Worm (Caenorhabditis elegans) whole organism, L1 larva: ENCODE measurements around the gene scl-10.

ENCODE experiments used
- C34B4.2 ChIP-seq: sonication (generic microtip); optimal IDR thresholded peaks from 2 replicates; lab custom pipeline; 2017; ENCODE audit warnings: mild to moderate bottlenecking, missing genetic modification characterization, missing compliant biosample characterization
- F16B12.6 ChIP-seq: fragments of 150-350 bp; optimal IDR thresholded peaks from 2 replicates; lab custom pipeline; 2014; ENCODE audit warnings: missing biosample characterization, missing genetic modification characterization
- Y116A8C.19 ChIP-seq: sonication (generic microtip); optimal IDR thresholded peaks from 2 replicates; lab custom pipeline; 2016; ENCODE audit warnings: missing compliant biosample characterization, missing genetic modification characterization, borderline replicate concordance
- alr-1 ChIP-seq: fragments of 200-800 bp; sonication (Bioruptor generic); optimal IDR thresholded peaks from 2 replicates; lab custom pipeline; 2018; ENCODE audit warnings: borderline replicate concordance, mild to moderate bottlenecking, missing genetic modification characterization, missing compliant biosample characterization
- ama-1 ChIP-seq: fragments of 150-350 bp; optimal IDR thresholded peaks from 2 replicates; lab custom pipeline; 2014
- blmp-1 ChIP-seq: fragments of 150-350 bp; optimal IDR thresholded peaks from 2 replicates; lab custom pipeline; 2014; ENCODE audit warnings: missing biosample characterization, missing genetic modification characterization
- ceh-63 ChIP-seq: fragments of 200-800 bp; sonication (Bioruptor generic); optimal IDR thresholded peaks from 2 replicates; lab custom pipeline; 2018; ENCODE audit warnings: mild to moderate bottlenecking, missing genetic modification characterization, missing compliant biosample characterization
- ceh-8 ChIP-seq: fragments of 200-800 bp; sonication (Bioruptor generic); optimal IDR thresholded peaks from 2 replicates; lab custom pipeline; 2018; ENCODE audit warnings: mild to moderate bottlenecking, missing genetic modification characterization, moderate library complexity, missing compliant biosample characterization
- ces-1 ChIP-seq: fragments of 150-350 bp; optimal IDR thresholded peaks from 2 replicates; lab custom pipeline; 2014; ENCODE audit warnings: missing biosample characterization, missing genetic modification reagents, missing genetic modification characterization
- dpl-1 ChIP-seq, 3 experiments: fragments of 150-350 bp in 2 of 3; sonication (generic microtip) in 1 of 3; optimal IDR thresholded peaks; 2 replicates each; lab custom pipeline; 2014 to 2017; ENCODE audit warnings: missing biosample characterization in 3 of 3, missing genetic modification characterization in 3 of 3, missing genetic modification reagents in 3 of 3
- efl-1 ChIP-seq, 4 experiments: fragments of 150-350 bp; optimal IDR thresholded peaks in 3 of 4; peaks in 1 of 4; 1 replicate in 1 of 4; 2 replicates in 3 of 4; lab custom pipeline; 2014; ENCODE audit warnings: missing biosample characterization in 2 of 4, missing genetic modification characterization in 2 of 4, missing genetic modification reagents in 2 of 4
- egl-13 ChIP-seq: sonication (generic microtip); optimal IDR thresholded peaks from 2 replicates; lab custom pipeline; 2016; ENCODE audit warnings: missing genotype, missing genetic modification reagents, missing genetic modification characterization, missing compliant biosample characterization
- egl-27 ChIP-seq, 2 experiments: fragments of 150-350 bp in 1 of 2; sonication (generic microtip); optimal IDR thresholded peaks; 3 replicates each; lab custom pipeline; 2017 to 2018; ENCODE audit warnings: missing biosample characterization in 2 of 2, missing genetic modification characterization in 2 of 2, missing genetic modification reagents in 2 of 2
- elt-2 ChIP-seq: sonication (generic microtip); optimal IDR thresholded peaks from 2 replicates; lab custom pipeline; 2016; ENCODE audit warnings: missing genetic modification characterization, mild to moderate bottlenecking, inconsistent platforms, missing compliant biosample characterization, missing genetic modification reagents
- elt-3 ChIP-seq, 6 experiments: fragments of 150-350 bp in 1 of 6; sonication (generic microtip); optimal IDR thresholded peaks; 2 replicates each; lab custom pipeline; 2017 to 2018; ENCODE audit warnings: missing biosample characterization in 6 of 6, missing genetic modification characterization in 6 of 6, inconsistent platforms in 1 of 6
- ets-5 ChIP-seq: fragments of 200-800 bp; sonication (Bioruptor generic); IDR thresholded peaks from 2 replicates; pipeline ENCODE4 v1.3.6; 2022; ENCODE audit warnings: missing genetic modification characterization, missing compliant biosample characterization
- grh-1 ChIP-seq: fragments of 200-800 bp; sonication (Bioruptor generic); IDR thresholded peaks from 2 replicates; pipeline ENCODE4 v1.3.6; 2022; ENCODE audit warnings: missing genetic modification reagents, missing genetic modification characterization, missing compliant biosample characterization
- irx-1 ChIP-seq: sonication (generic microtip); optimal IDR thresholded peaks from 2 replicates; lab custom pipeline; 2016; ENCODE audit warnings: missing genetic modification characterization, missing compliant biosample characterization
- jun-1 ChIP-seq: fragments of 150-350 bp; optimal IDR thresholded peaks from 2 replicates; lab custom pipeline; 2014; ENCODE audit warnings: missing biosample characterization, missing genetic modification reagents, missing genetic modification characterization
- lin-13 ChIP-seq: fragments of 150-350 bp; optimal IDR thresholded peaks from 2 replicates; lab custom pipeline; 2014; ENCODE audit warnings: missing biosample characterization, missing genetic modification reagents, missing genetic modification characterization
- lin-14 ChIP-seq: fragments of 200-800 bp; sonication (Bioruptor generic); optimal IDR thresholded peaks from 2 replicates; lab custom pipeline; 2018; ENCODE audit warnings: mild to moderate bottlenecking, missing genetic modification characterization, moderate library complexity, missing compliant biosample characterization
- lin-35 ChIP-seq, 2 experiments: fragments of 150-350 bp; optimal IDR thresholded peaks; 2 replicates each; lab custom pipeline; 2014; ENCODE audit warnings: missing biosample characterization in 2 of 2, missing genetic modification characterization in 2 of 2, missing genetic modification reagents in 2 of 2
- lin-39 ChIP-seq: fragments of 150-350 bp; optimal IDR thresholded peaks from 2 replicates; lab custom pipeline; 2014; ENCODE audit warnings: missing biosample characterization, missing genetic modification reagents, missing genetic modification characterization
- lir-3 ChIP-seq: sonication (generic microtip); optimal IDR thresholded peaks from 2 replicates; lab custom pipeline; 2016; ENCODE audit warnings: mild to moderate bottlenecking, missing genetic modification characterization, moderate library complexity, missing compliant biosample characterization; ENCODE audit not compliant: poor library complexity
- lsy-2 ChIP-seq, 2 experiments: fragments of 150-350 bp; optimal IDR thresholded peaks; 2 replicates each; lab custom pipeline; 2014; ENCODE audit warnings: missing biosample characterization in 2 of 2, missing genetic modification characterization in 2 of 2
- mab-9 ChIP-seq: fragments of 200-800 bp; sonication (Bioruptor generic); IDR thresholded peaks from 2 replicates; pipeline ENCODE4 v1.3.6; 2022; ENCODE audit warnings: missing genetic modification reagents, missing genetic modification characterization, missing compliant biosample characterization
- nhr-12 ChIP-seq: sonication (generic microtip); optimal IDR thresholded peaks from 2 replicates; lab custom pipeline; 2017; ENCODE audit warnings: missing biosample characterization, missing genetic modification characterization
- nhr-237 ChIP-seq: fragments of 150-350 bp; optimal IDR thresholded peaks from 2 replicates; lab custom pipeline; 2014; ENCODE audit warnings: missing biosample characterization, missing genetic modification characterization
- nhr-28 ChIP-seq: fragments of 150-350 bp; optimal IDR thresholded peaks from 2 replicates; lab custom pipeline; 2014; ENCODE audit warnings: missing biosample characterization, missing genetic modification characterization
- nhr-47 ChIP-seq: sonication (generic microtip); optimal IDR thresholded peaks from 2 replicates; lab custom pipeline; 2016; ENCODE audit warnings: mild to moderate bottlenecking, missing genetic modification characterization, moderate library complexity, missing compliant biosample characterization
- nhr-76 ChIP-seq: sonication (generic microtip); optimal IDR thresholded peaks from 2 replicates; lab custom pipeline; 2017; ENCODE audit warnings: missing biosample characterization, missing genetic modification characterization
- nhr-85 ChIP-seq: sonication (generic microtip); peaks from one replicate; lab custom pipeline; 2016; ENCODE audit warnings: missing genetic modification characterization, inconsistent platforms, missing compliant biosample characterization
- nhr-90 ChIP-seq: sonication (generic microtip); optimal IDR thresholded peaks from 2 replicates; lab custom pipeline; 2016; ENCODE audit warnings: mild to moderate bottlenecking, missing genetic modification characterization, missing compliant biosample characterization; ENCODE audit not compliant: poor library complexity
- pax-3 ChIP-seq: fragments of 200-800 bp; sonication (Bioruptor generic); optimal IDR thresholded peaks from 2 replicates; lab custom pipeline; 2018; ENCODE audit warnings: mild to moderate bottlenecking, missing genetic modification characterization, moderate library complexity, missing compliant biosample characterization
- pqm-1 ChIP-seq: sonication (generic microtip); optimal IDR thresholded peaks from 3 replicates; lab custom pipeline; 2017; ENCODE audit warnings: missing biosample characterization, missing genetic modification characterization
- rnt-1 ChIP-seq: sonication (generic microtip); optimal IDR thresholded peaks from 2 replicates; lab custom pipeline; 2016; ENCODE audit warnings: mild to moderate bottlenecking, missing genetic modification characterization, moderate library complexity, missing compliant biosample characterization
- skn-1 ChIP-seq: fragments of 150-350 bp; optimal IDR thresholded peaks from 2 replicates; lab custom pipeline; 2014; ENCODE audit warnings: missing biosample characterization, missing genetic modification characterization
- snpc-4 ChIP-seq: fragments of 150-350 bp; optimal IDR thresholded peaks from 2 replicates; lab custom pipeline; 2014; ENCODE audit warnings: missing biosample characterization, missing genetic modification characterization
- snu-23 ChIP-seq: sonication (generic microtip); optimal IDR thresholded peaks from 2 replicates; lab custom pipeline; 2016; ENCODE audit warnings: missing genetic modification characterization, missing compliant biosample characterization
- sox-4 ChIP-seq: sonication (generic microtip); optimal IDR thresholded peaks from 2 replicates; lab custom pipeline; 2016; ENCODE audit warnings: missing genetic modification characterization, missing compliant biosample characterization
- tlp-1 ChIP-seq: fragments of 150-350 bp; optimal IDR thresholded peaks from 2 replicates; lab custom pipeline; 2014; ENCODE audit warnings: missing biosample characterization, missing genetic modification characterization
- unc-30 ChIP-seq: sonication (generic microtip); optimal IDR thresholded peaks from 2 replicates; lab custom pipeline; 2017; ENCODE audit warnings: missing biosample characterization, missing genetic modification characterization
- unc-98 ChIP-seq: fragments of 200-800 bp; sonication (Bioruptor generic); IDR thresholded peaks from 2 replicates; pipeline ENCODE4 v1.3.6; 2022; ENCODE audit warnings: missing genetic modification characterization, missing compliant biosample characterization
- xbp-1 ChIP-seq: sonication (generic microtip); optimal IDR thresholded peaks from 2 replicates; lab custom pipeline; 2016; ENCODE audit warnings: missing genetic modification characterization, missing compliant biosample characterization
- zip-4 ChIP-seq: fragments of 200-800 bp; sonication (Bioruptor generic); optimal IDR thresholded peaks from 2 replicates; lab custom pipeline; 2018; ENCODE audit warnings: mild to moderate bottlenecking, missing genetic modification characterization, moderate library complexity, missing compliant biosample characterization
- ztf-4 ChIP-seq: fragments of 150-350 bp; optimal IDR thresholded peaks from 2 replicates; lab custom pipeline; 2014; ENCODE audit warnings: missing biosample characterization, missing genetic modification characterization

The scl-10 gene

ce11 chrIV:13028746-13029673, 19.2 kb upstream of the scl-10 start:
- TF ChIP-seq nhr-47 (tag; lab: Kevin White, UChicago) (no peak), blmp-1 (tag; lab: Kevin White, UChicago) (peak; percentile 16), ets-5 (GFP tag; lab: Robert Waterston, UW) (no peak), nhr-237 (tag; lab: Kevin White, UChicago) (no peak), tlp-1 (no peak), elt-2 (tag; lab: Kevin White, UChicago) (peak; percentile 3), nhr-12 (no peak), elt-3 (tag; optimal IDR thresholded peaks at IDR 0.05; lab: Kevin White, UChicago) (no peak), zip-4 (GFP tag; lab: Kevin White, UChicago) (no peak), lin-13 (no peak), lin-39 (tag; lab: Kevin White, UChicago) (no peak), nhr-90 (tag; lab: Kevin White, UChicago) (no peak), dpl-1 (GFP tag; optimal IDR thresholded peaks at IDR 0.05; lab: Kevin White, UChicago) (peak in 2 of 3 experiments; percentile 2 to 36), ceh-8 (GFP tag; lab: Kevin White, UChicago) (no peak), efl-1 (optimal IDR thresholded peaks at IDR 0.05; lab: Kevin White, UChicago) (peak; percentile 29 to 44), efl-1 (GFP tag; optimal IDR thresholded peaks at IDR 0.05 in 1 of 2; lab: Kevin White, UChicago) (peak; percentile 68 to 95), rnt-1 (tag; lab: Kevin White, UChicago) (no peak), ceh-63 (GFP tag; lab: Kevin White, UChicago) (no peak), ztf-4 (tag; lab: Kevin White, UChicago) (no peak), xbp-1 (tag; lab: Kevin White, UChicago) (no peak), jun-1 (no peak), nhr-76 (tag; lab: Kevin White, UChicago) (no peak), F16B12.6 (peak; percentile 47), pqm-1 (tag; lab: Kevin White, UChicago) (no peak), egl-13 (tag; lab: Kevin White, UChicago) (no peak), mab-9 (no peak), pax-3 (tag; lab: Kevin White, UChicago) (no peak), nhr-28 (no peak), irx-1 (tag; lab: Kevin White, UChicago) (no peak), unc-98 (GFP tag; lab: Robert Waterston, UW) (no peak), sox-4 (tag; lab: Kevin White, UChicago) (no peak), C34B4.2 (tag; lab: Kevin White, UChicago) (no peak), ces-1 (GFP tag; lab: Kevin White, UChicago) (no peak), ama-1 (no peak), grh-1 (GFP tag; lab: Robert Waterston, UW) (no peak), egl-27 (tag; optimal IDR thresholded peaks at IDR 0.05; lab: Kevin White, UChicago) (no peak)

ce11 chrIV:13029674-13030466, 18.4 kb upstream of the scl-10 start:
- peak; percentile 21 for TF ChIP-seq rnt-1 (tag; lab: Kevin White, UChicago)
- no peak for TF ChIP-seq alr-1
- no peak for TF ChIP-seq lir-3 (tag; lab: Kevin White, UChicago)
- TF ChIP-seq nhr-85 (tag; lab: Kevin White, UChicago), result peak; percentile 74
- TF ChIP-seq elt-3 (tag; optimal IDR thresholded peaks at IDR 0.05; lab: Kevin White, UChicago), result peak in 1 of 6 experiments; percentile 11
- peak; percentile 17 to 19 for TF ChIP-seq lin-35 (GFP tag; optimal IDR thresholded peaks at IDR 0.05; lab: Kevin White, UChicago)
- TF ChIP-seq efl-1 (optimal IDR thresholded peaks at IDR 0.05; lab: Kevin White, UChicago), result peak in 1 of 2 experiments; percentile 3
- peak in 1 of 2 experiments; percentile 77 for TF ChIP-seq efl-1 (GFP tag; optimal IDR thresholded peaks at IDR 0.05 in 1 of 2; lab: Kevin White, UChicago)
- TF ChIP-seq snpc-4 (tag; lab: Kevin White, UChicago), result no peak
- TF ChIP-seq lin-14 (GFP tag; lab: Kevin White, UChicago), result peak; percentile 82
- no peak for TF ChIP-seq Y116A8C.19 (tag; lab: Kevin White, UChicago)
- no peak for TF ChIP-seq jun-1
- TF ChIP-seq ceh-63 (GFP tag; lab: Kevin White, UChicago), result no peak
- TF ChIP-seq snu-23 (GFP tag; lab: Kevin White, UChicago), result peak; percentile 21
- TF ChIP-seq unc-30 (tag; lab: Kevin White, UChicago), result no peak
- TF ChIP-seq blmp-1 (tag; lab: Kevin White, UChicago), result peak; percentile 32
- peak in 1 of 2 experiments; percentile 11 for TF ChIP-seq lsy-2 (tag; optimal IDR thresholded peaks at IDR 0.05; lab: Kevin White, UChicago)
- TF ChIP-seq mab-9, result no peak
- TF ChIP-seq skn-1 (tag; lab: Kevin White, UChicago), result no peak
- no peak for TF ChIP-seq lin-13
- TF ChIP-seq tlp-1, result no peak
- TF ChIP-seq elt-2 (tag; lab: Kevin White, UChicago), result no peak
- TF ChIP-seq nhr-90 (tag; lab: Kevin White, UChicago), result no peak
